Worm (Caenorhabditis elegans) whole organism, mixed stage, embryonic: ENCODE results near the gene gfrp-1.

Source experiments
- tbx-8 ChIP-seq: fragments of 200-800 bp; sonication (Bioruptor generic); optimal IDR thresholded peaks from 2 replicates; lab custom pipeline; 2018; ENCODE audit warnings: mild to moderate bottlenecking, missing genetic modification characterization, moderate library complexity, missing compliant biosample characterization
- unc-62 ChIP-seq: fragments of 150-350 bp; optimal IDR thresholded peaks from 2 replicates; lab custom pipeline; 2014; ENCODE audit warnings: missing biosample characterization, missing genetic modification reagents, missing genetic modification characterization

DNA sequence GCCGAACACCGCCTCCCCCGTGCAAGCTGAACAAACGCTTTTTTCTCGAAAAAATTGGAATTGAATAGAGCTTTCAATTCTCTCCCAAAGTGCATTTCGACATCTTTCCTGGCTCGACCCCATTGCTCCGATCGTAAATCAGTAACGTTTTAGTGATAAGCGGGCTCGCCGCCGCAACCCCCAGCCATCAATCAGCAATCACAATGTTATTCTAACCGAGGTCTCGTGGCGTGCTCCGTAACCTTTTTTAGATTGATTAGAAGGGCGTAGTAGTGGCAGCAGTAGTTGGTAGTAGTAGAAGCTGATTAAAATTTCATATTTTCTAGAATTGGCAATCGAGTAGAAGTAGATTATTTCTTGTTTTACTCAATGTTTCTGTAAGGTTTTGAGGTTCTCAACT lies 16.1 kb upstream of the gfrp-1 start:
- no peak for TF ChIP-seq unc-62
- TF ChIP-seq tbx-8 (GFP tag; lab: Kevin White, UChicago), result no peak
